Fruit fly (Drosophila melanogaster) whole organism, prepupa: ENCODE results near the gene Klp98A.

Experiments
- Blimp-1 ChIP-seq: fragments of 200-800 bp; sonication (Bioruptor generic); optimal IDR thresholded peaks from 3 replicates; lab custom pipeline; 2017; ENCODE audit warnings: missing biosample characterization, missing genetic modification characterization, mild to moderate bottlenecking, moderate library complexity, missing genetic modification reagents
- CG11762 ChIP-seq: fragments of 200-800 bp; sonication (Bioruptor generic); optimal IDR thresholded peaks from 3 replicates; lab custom pipeline; 2016; ENCODE audit warnings: missing biosample characterization, missing genetic modification characterization; ENCODE audit not compliant: insufficient read depth
- CG3032 ChIP-seq: fragments of 200-800 bp; optimal IDR thresholded peaks from 2 replicates; lab custom pipeline; 2019; ENCODE audit warnings: missing biosample characterization, mild to moderate bottlenecking, missing genetic modification characterization, moderate library complexity
- CG32006 ChIP-seq: fragments of 200-800 bp; sonication (Bioruptor generic); optimal IDR thresholded peaks from 3 replicates; lab custom pipeline; 2017; ENCODE audit warnings: missing biosample characterization, mild to moderate bottlenecking, missing genetic modification characterization
- CG8319 ChIP-seq: fragments of 200-800 bp; sonication (Bioruptor generic); optimal IDR thresholded peaks from 3 replicates; lab custom pipeline; 2016; ENCODE audit warnings: missing biosample characterization, missing genetic modification characterization
- CG8632 ChIP-seq: fragments of 200-800 bp; sonication (Bioruptor generic); optimal IDR thresholded peaks from 3 replicates; lab custom pipeline; 2016; ENCODE audit warnings: missing biosample characterization, missing genetic modification characterization
- CG9139 ChIP-seq: fragments of 200-800 bp; sonication (Bioruptor generic); optimal IDR thresholded peaks from 3 replicates; lab custom pipeline; 2017; ENCODE audit warnings: missing biosample characterization, mild to moderate bottlenecking, missing genetic modification characterization
- Gug ChIP-seq: fragments of 200-800 bp; sonication (Bioruptor generic); IDR thresholded peaks from 2 replicates; pipeline ENCODE4 v1.3.6; 2022; ENCODE audit warnings: missing biosample characterization, missing genetic modification characterization
- Hr38 ChIP-seq: sonication (Bioruptor generic); optimal IDR thresholded peaks from 2 replicates; lab custom pipeline; 2016; ENCODE audit warnings: missing biosample characterization, missing genetic modification characterization
- Hr39 ChIP-seq: fragments of 200-800 bp; sonication (Bioruptor generic); optimal IDR thresholded peaks from 2 replicates; lab custom pipeline; 2016; ENCODE audit warnings: missing biosample characterization, missing genetic modification characterization
- Lpt ChIP-seq: fragments of 200-800 bp; sonication (Bioruptor generic); optimal IDR thresholded peaks from 3 replicates; lab custom pipeline; 2016; ENCODE audit warnings: missing biosample characterization, missing genetic modification characterization
- Smox ChIP-seq: fragments of 200-800 bp; sonication (Bioruptor generic); optimal IDR thresholded peaks from 3 replicates; lab custom pipeline; 2016; ENCODE audit warnings: missing biosample characterization, missing genetic modification characterization

dm6 chr3R:27547378-27547949, 11.5 kb downstream of the Klp98A start:
- TF ChIP-seq Blimp-1 (GFP tag; lab: Kevin White, UChicago) (no peak), CG32006 (GFP tag; lab: Kevin White, UChicago) (no peak), CG8632 (GFP tag; lab: Kevin White, UChicago) (no peak), Smox (GFP tag; lab: Kevin White, UChicago) (no peak), CG8319 (GFP tag; lab: Kevin White, UChicago) (no peak), CG11762 (GFP tag; lab: Kevin White, UChicago) (no peak), CG3032 (tag; lab: Kevin White, UChicago) (no peak), Hr38 (GFP tag; lab: Kevin White, UChicago) (no peak), CG9139 (GFP tag; lab: Kevin White, UChicago) (no peak), Hr39 (no peak), Lpt (no peak), Gug (GFP tag; lab: Robert Waterston, UW) (no peak)
